Worm (Caenorhabditis elegans) whole organism, L2 larva: ENCODE measurements around the gene sth-1.

Experiments used
- mdl-1 ChIP-seq, 2 experiments: fragments of 150-350 bp in 1 of 2; sonication (generic microtip) in 1 of 2; optimal IDR thresholded peaks; 2 replicates each; lab custom pipeline; 2017; ENCODE audit warnings: missing biosample characterization in 2 of 2, missing genetic modification characterization in 2 of 2
- nhr-237 ChIP-seq: fragments of 150-350 bp; optimal IDR thresholded peaks from 2 replicates; lab custom pipeline; 2014; ENCODE audit warnings: missing biosample characterization, missing genetic modification characterization
- nhr-77 ChIP-seq: fragments of 150-350 bp; optimal IDR thresholded peaks from 2 replicates; lab custom pipeline; 2014; ENCODE audit warnings: missing biosample characterization, missing genetic modification characterization

ce11 chrV:8081579-8081978 is 29.6 kb downstream of the sth-1 start, which contains the start of gene str-131:
- TF ChIP-seq mdl-1 (tag; optimal IDR thresholded peaks at IDR 0.05; lab: Kevin White, UChicago) (no peak), nhr-77 (no peak), nhr-237 (no peak)
